Worm (Caenorhabditis elegans) whole organism, L1 larva: Measurements from ENCODE around the gene clec-149.

Experiments used
- C04F5.9 ChIP-seq: sonication (generic microtip); optimal IDR thresholded peaks from 2 replicates; lab custom pipeline; 2016; ENCODE audit warnings: missing genetic modification characterization, missing compliant biosample characterization
- C34B4.2 ChIP-seq: sonication (generic microtip); optimal IDR thresholded peaks from 2 replicates; lab custom pipeline; 2017; ENCODE audit warnings: mild to moderate bottlenecking, missing genetic modification characterization, missing compliant biosample characterization
- Y116A8C.19 ChIP-seq: sonication (generic microtip); optimal IDR thresholded peaks from 2 replicates; lab custom pipeline; 2016; ENCODE audit warnings: missing compliant biosample characterization, missing genetic modification characterization, borderline replicate concordance
- aha-1 ChIP-seq: fragments of 150-350 bp; optimal IDR thresholded peaks from 2 replicates; lab custom pipeline; 2014; ENCODE audit warnings: missing biosample characterization, missing genetic modification characterization
- alr-1 ChIP-seq: fragments of 200-800 bp; sonication (Bioruptor generic); optimal IDR thresholded peaks from 2 replicates; lab custom pipeline; 2018; ENCODE audit warnings: borderline replicate concordance, mild to moderate bottlenecking, missing genetic modification characterization, missing compliant biosample characterization
- aly-2 ChIP-seq: fragments of 150-350 bp; optimal IDR thresholded peaks from 2 replicates; lab custom pipeline; 2014; ENCODE audit warnings: missing biosample characterization, missing genetic modification characterization
- blmp-1 ChIP-seq: fragments of 150-350 bp; optimal IDR thresholded peaks from 2 replicates; lab custom pipeline; 2014; ENCODE audit warnings: missing biosample characterization, missing genetic modification characterization
- ceh-63 ChIP-seq: fragments of 200-800 bp; sonication (Bioruptor generic); optimal IDR thresholded peaks from 2 replicates; lab custom pipeline; 2018; ENCODE audit warnings: mild to moderate bottlenecking, missing genetic modification characterization, missing compliant biosample characterization
- ceh-8 ChIP-seq: fragments of 200-800 bp; sonication (Bioruptor generic); optimal IDR thresholded peaks from 2 replicates; lab custom pipeline; 2018; ENCODE audit warnings: mild to moderate bottlenecking, missing genetic modification characterization, moderate library complexity, missing compliant biosample characterization
- ceh-82 ChIP-seq, 3 experiments: fragments of 150-350 bp in 1 of 3; sonication (generic microtip) in 2 of 3; optimal IDR thresholded peaks; 2 replicates each; lab custom pipeline; 2014 to 2017; ENCODE audit warnings: missing biosample characterization in 3 of 3, missing genetic modification characterization in 3 of 3
- ceh-90 ChIP-seq: sonication (generic microtip); optimal IDR thresholded peaks from 2 replicates; lab custom pipeline; 2016; ENCODE audit warnings: missing genetic modification characterization, missing compliant biosample characterization
- ces-1 ChIP-seq: fragments of 150-350 bp; optimal IDR thresholded peaks from 2 replicates; lab custom pipeline; 2014; ENCODE audit warnings: missing biosample characterization, missing genetic modification reagents, missing genetic modification characterization
- dpl-1 ChIP-seq, 3 experiments: fragments of 150-350 bp in 2 of 3; sonication (generic microtip) in 1 of 3; optimal IDR thresholded peaks; 2 replicates each; lab custom pipeline; 2014 to 2017; ENCODE audit warnings: missing biosample characterization in 3 of 3, missing genetic modification characterization in 3 of 3, missing genetic modification reagents in 3 of 3
- dsc-1 ChIP-seq: sonication (generic microtip); optimal IDR thresholded peaks from 2 replicates; lab custom pipeline; 2016; ENCODE audit warnings: mild to moderate bottlenecking, missing genetic modification characterization, missing compliant biosample characterization
- efl-1 ChIP-seq, 4 experiments: fragments of 150-350 bp; optimal IDR thresholded peaks in 3 of 4; peaks in 1 of 4; 1 replicate in 1 of 4; 2 replicates in 3 of 4; lab custom pipeline; 2014; ENCODE audit warnings: missing biosample characterization in 2 of 4, missing genetic modification characterization in 2 of 4, missing genetic modification reagents in 2 of 4
- egl-27 ChIP-seq, 2 experiments: fragments of 150-350 bp in 1 of 2; sonication (generic microtip); optimal IDR thresholded peaks; 3 replicates each; lab custom pipeline; 2017 to 2018; ENCODE audit warnings: missing biosample characterization in 2 of 2, missing genetic modification characterization in 2 of 2, missing genetic modification reagents in 2 of 2
- fkh-10 ChIP-seq: sonication (generic microtip); optimal IDR thresholded peaks from 2 replicates; lab custom pipeline; 2017; ENCODE audit warnings: missing biosample characterization, missing genetic modification reagents, missing genetic modification characterization
- fkh-8 ChIP-seq: sonication (generic microtip); optimal IDR thresholded peaks from 2 replicates; lab custom pipeline; 2016; ENCODE audit warnings: mild to moderate bottlenecking, missing genetic modification characterization, missing compliant biosample characterization
- grh-1 ChIP-seq: fragments of 200-800 bp; sonication (Bioruptor generic); IDR thresholded peaks from 2 replicates; pipeline ENCODE4 v1.3.6; 2022; ENCODE audit warnings: missing genetic modification reagents, missing genetic modification characterization, missing compliant biosample characterization
- hlh-17 ChIP-seq: fragments of 200-800 bp; sonication (Bioruptor generic); optimal IDR thresholded peaks from 2 replicates; lab custom pipeline; 2018; ENCODE audit warnings: missing genetic modification characterization, mild to moderate bottlenecking, missing compliant biosample characterization, moderate library complexity, borderline replicate concordance
- irx-1 ChIP-seq: sonication (generic microtip); optimal IDR thresholded peaks from 2 replicates; lab custom pipeline; 2016; ENCODE audit warnings: missing genetic modification characterization, missing compliant biosample characterization
- jun-1 ChIP-seq: fragments of 150-350 bp; optimal IDR thresholded peaks from 2 replicates; lab custom pipeline; 2014; ENCODE audit warnings: missing biosample characterization, missing genetic modification reagents, missing genetic modification characterization
- lin-13 ChIP-seq: fragments of 150-350 bp; optimal IDR thresholded peaks from 2 replicates; lab custom pipeline; 2014; ENCODE audit warnings: missing biosample characterization, missing genetic modification reagents, missing genetic modification characterization
- lin-35 ChIP-seq, 2 experiments: fragments of 150-350 bp; optimal IDR thresholded peaks; 2 replicates each; lab custom pipeline; 2014; ENCODE audit warnings: missing biosample characterization in 2 of 2, missing genetic modification characterization in 2 of 2, missing genetic modification reagents in 2 of 2
- lin-39 ChIP-seq: fragments of 150-350 bp; optimal IDR thresholded peaks from 2 replicates; lab custom pipeline; 2014; ENCODE audit warnings: missing biosample characterization, missing genetic modification reagents, missing genetic modification characterization
- lir-3 ChIP-seq: sonication (generic microtip); optimal IDR thresholded peaks from 2 replicates; lab custom pipeline; 2016; ENCODE audit warnings: mild to moderate bottlenecking, missing genetic modification characterization, moderate library complexity, missing compliant biosample characterization; ENCODE audit not compliant: poor library complexity
- mab-9 ChIP-seq: fragments of 200-800 bp; sonication (Bioruptor generic); IDR thresholded peaks from 2 replicates; pipeline ENCODE4 v1.3.6; 2022; ENCODE audit warnings: missing genetic modification reagents, missing genetic modification characterization, missing compliant biosample characterization
- mdl-1 ChIP-seq, 2 experiments: fragments of 150-350 bp; optimal IDR thresholded peaks; 2 replicates each; lab custom pipeline; 2014 to 2017; ENCODE audit warnings: missing biosample characterization in 2 of 2, missing genetic modification characterization in 2 of 2, inconsistent platforms in 1 of 2
- mef-2 ChIP-seq: fragments of 150-350 bp; optimal IDR thresholded peaks from 2 replicates; lab custom pipeline; 2014; ENCODE audit warnings: missing biosample characterization, missing genetic modification characterization
- nhr-11 ChIP-seq: fragments of 150-350 bp; optimal IDR thresholded peaks from 2 replicates; lab custom pipeline; 2014; ENCODE audit warnings: missing biosample characterization, missing genetic modification characterization
- nhr-12 ChIP-seq: sonication (generic microtip); optimal IDR thresholded peaks from 2 replicates; lab custom pipeline; 2017; ENCODE audit warnings: missing biosample characterization, missing genetic modification characterization
- nhr-20 ChIP-seq: sonication (generic microtip); optimal IDR thresholded peaks from 2 replicates; lab custom pipeline; 2016; ENCODE audit warnings: mild to moderate bottlenecking, missing genetic modification characterization, missing compliant biosample characterization
- nhr-47 ChIP-seq: sonication (generic microtip); optimal IDR thresholded peaks from 2 replicates; lab custom pipeline; 2016; ENCODE audit warnings: mild to moderate bottlenecking, missing genetic modification characterization, moderate library complexity, missing compliant biosample characterization
- nhr-71 ChIP-seq: sonication (generic microtip); optimal IDR thresholded peaks from 2 replicates; lab custom pipeline; 2016; ENCODE audit warnings: mild to moderate bottlenecking, missing genetic modification characterization, moderate library complexity, missing compliant biosample characterization
- nhr-76 ChIP-seq: sonication (generic microtip); optimal IDR thresholded peaks from 2 replicates; lab custom pipeline; 2017; ENCODE audit warnings: missing biosample characterization, missing genetic modification characterization
- nhr-77 ChIP-seq: fragments of 150-350 bp; optimal IDR thresholded peaks from 2 replicates; lab custom pipeline; 2014; ENCODE audit warnings: missing biosample characterization, missing genetic modification characterization
- nhr-84 ChIP-seq: sonication (generic microtip); optimal IDR thresholded peaks from 2 replicates; lab custom pipeline; 2017; ENCODE audit warnings: missing biosample characterization, missing genetic modification characterization
- nhr-85 ChIP-seq: sonication (generic microtip); peaks from one replicate; lab custom pipeline; 2016; ENCODE audit warnings: missing genetic modification characterization, inconsistent platforms, missing compliant biosample characterization
- pag-3 ChIP-seq: sonication (generic microtip); optimal IDR thresholded peaks from 2 replicates; lab custom pipeline; 2017; ENCODE audit warnings: missing genetic modification characterization, mild to moderate bottlenecking, missing compliant biosample characterization, antibody characterized with exemption, borderline replicate concordance; ENCODE audit not compliant: insufficient read depth
- pqm-1 ChIP-seq: sonication (generic microtip); optimal IDR thresholded peaks from 3 replicates; lab custom pipeline; 2017; ENCODE audit warnings: missing biosample characterization, missing genetic modification characterization
- skn-1 ChIP-seq: fragments of 150-350 bp; optimal IDR thresholded peaks from 2 replicates; lab custom pipeline; 2014; ENCODE audit warnings: missing biosample characterization, missing genetic modification characterization
- snu-23 ChIP-seq: sonication (generic microtip); optimal IDR thresholded peaks from 2 replicates; lab custom pipeline; 2016; ENCODE audit warnings: missing genetic modification characterization, missing compliant biosample characterization
- swsn-7 ChIP-seq: sonication (generic microtip); optimal IDR thresholded peaks from 2 replicates; lab custom pipeline; 2016; ENCODE audit warnings: missing genetic modification characterization, missing compliant biosample characterization
- tbx-2 ChIP-seq: sonication (generic microtip); optimal IDR thresholded peaks from 2 replicates; lab custom pipeline; 2016; ENCODE audit warnings: missing genetic modification characterization, missing compliant biosample characterization
- tlp-1 ChIP-seq: fragments of 150-350 bp; optimal IDR thresholded peaks from 2 replicates; lab custom pipeline; 2014; ENCODE audit warnings: missing biosample characterization, missing genetic modification characterization
- unc-86 ChIP-seq: sonication (generic microtip); optimal IDR thresholded peaks from 2 replicates; lab custom pipeline; 2016; ENCODE audit warnings: missing genetic modification characterization, missing compliant biosample characterization
- zag-1 ChIP-seq: fragments of 150-350 bp; optimal IDR thresholded peaks from 2 replicates; lab custom pipeline; 2014; ENCODE audit warnings: missing biosample characterization, missing genetic modification characterization
- zip-4 ChIP-seq: fragments of 200-800 bp; sonication (Bioruptor generic); optimal IDR thresholded peaks from 2 replicates; lab custom pipeline; 2018; ENCODE audit warnings: mild to moderate bottlenecking, missing genetic modification characterization, moderate library complexity, missing compliant biosample characterization
- ztf-11 ChIP-seq, 2 experiments: sonication (generic microtip); optimal IDR thresholded peaks; 2 replicates each; lab custom pipeline; 2016 to 2017; ENCODE audit warnings: missing genetic modification characterization in 2 of 2, missing biosample characterization in 1 of 2, missing compliant biosample characterization in 1 of 2
- ztf-4 ChIP-seq: fragments of 150-350 bp; optimal IDR thresholded peaks from 2 replicates; lab custom pipeline; 2014; ENCODE audit warnings: missing biosample characterization, missing genetic modification characterization

Gene clec-149

DNA sequence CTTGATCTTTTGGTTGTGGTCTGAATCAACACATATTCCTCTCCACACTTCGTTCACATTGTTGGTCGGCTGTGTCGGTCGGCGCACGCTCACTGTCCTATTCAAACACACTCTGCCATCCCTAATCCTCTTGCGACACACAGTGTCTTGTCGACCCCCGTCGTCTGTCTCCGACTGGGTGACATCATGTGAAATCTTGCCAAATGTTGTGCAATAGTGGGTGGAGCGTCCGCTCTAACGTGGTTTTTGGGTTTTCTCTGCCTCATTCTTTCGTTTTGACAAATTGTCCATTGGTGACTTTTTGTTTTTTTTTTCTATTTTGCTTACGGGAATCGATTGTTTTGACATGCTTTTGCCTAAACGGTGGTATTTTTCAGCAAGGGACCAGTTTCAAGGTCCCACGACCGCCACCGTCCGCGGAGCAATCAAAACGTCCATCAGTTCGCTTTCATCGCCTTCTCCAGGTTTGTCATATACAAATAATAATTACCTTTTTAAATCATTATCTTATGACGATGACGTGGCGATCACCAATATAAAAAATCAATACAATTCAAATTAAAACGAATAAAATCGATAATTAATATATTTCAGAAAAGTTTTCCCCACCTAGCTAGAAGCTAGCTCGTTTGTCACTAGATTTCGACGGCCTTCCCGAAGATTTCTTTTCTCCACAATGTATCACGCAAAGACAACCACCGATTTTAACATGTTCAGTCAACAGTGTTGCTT lies 10.9 kb downstream of the clec-149 start:
- TF ChIP-seq nhr-11 (peak; percentile 84), fkh-10 (GFP tag; lab: Kevin White, UChicago) (peak; percentile 81), ceh-8 (GFP tag; lab: Kevin White, UChicago) (peak; percentile 32), ztf-11 (tag; optimal IDR thresholded peaks at IDR 0.05; lab: Kevin White, UChicago) (peak in 1 of 2 experiments; percentile 11), C34B4.2 (tag; lab: Kevin White, UChicago) (no peak), lir-3 (tag; lab: Kevin White, UChicago) (peak; percentile 12), ceh-82 (tag; optimal IDR thresholded peaks at IDR 0.05; lab: Kevin White, UChicago) (peak; percentile 75 to 97 (median 85)), swsn-7 (tag; lab: Kevin White, UChicago) (peak; percentile 93), irx-1 (peak; percentile 78), egl-27 (tag; optimal IDR thresholded peaks at IDR 0.05; lab: Kevin White, UChicago) (peak; percentile 74 to 78), ztf-4 (tag; lab: Kevin White, UChicago) (peak; percentile 37), lin-39 (tag; lab: Kevin White, UChicago) (no peak), Y116A8C.19 (tag; lab: Kevin White, UChicago) (no peak), tlp-1 (tag; lab: Kevin White, UChicago) (no peak), alr-1 (tag; lab: Kevin White, UChicago) (no peak), ces-1 (GFP tag; lab: Kevin White, UChicago) (no peak), skn-1 (tag; lab: Kevin White, UChicago) (peak; percentile 96), blmp-1 (tag; lab: Kevin White, UChicago) (peak; percentile 51), mef-2 (tag; lab: Kevin White, UChicago) (no peak), snu-23 (peak; percentile 95), nhr-76 (tag; lab: Kevin White, UChicago) (no peak), pag-3 (tag; lab: Kevin White, UChicago) (no peak), unc-86 (tag; lab: Kevin White, UChicago) (peak; percentile 80), lin-35 (GFP tag; optimal IDR thresholded peaks at IDR 0.05; lab: Kevin White, UChicago) (peak; percentile 79 to 89), efl-1 (optimal IDR thresholded peaks at IDR 0.05; lab: Kevin White, UChicago) (peak; percentile 79 to 90), efl-1 (GFP tag; optimal IDR thresholded peaks at IDR 0.05 in 1 of 2; lab: Kevin White, UChicago) (peak; percentile 69 to 96), tbx-2 (tag; lab: Kevin White, UChicago) (peak; percentile 86), jun-1 (peak; percentile 95), hlh-17 (GFP tag; lab: Kevin White, UChicago) (no peak), fkh-8 (peak; percentile 94), dpl-1 (GFP tag; optimal IDR thresholded peaks at IDR 0.05; lab: Kevin White, UChicago) (peak; percentile 67 to 68 (median 67)), aha-1 (no peak), ceh-63 (GFP tag; lab: Kevin White, UChicago) (no peak), nhr-71 (tag; lab: Kevin White, UChicago) (peak; percentile 97), C04F5.9 (tag; lab: Kevin White, UChicago) (no peak), lin-13 (GFP tag; lab: Kevin White, UChicago) (peak; percentile 91), ceh-90 (tag; lab: Kevin White, UChicago) (peak; percentile 43), nhr-84 (tag; lab: Kevin White, UChicago) (no peak), dsc-1 (peak; percentile 65), mab-9 (GFP tag; lab: Robert Waterston, UW) (peak; percentile 63; the same call in 1 of the 2 replicates), nhr-85 (peak; percentile 97), nhr-77 (tag; lab: Kevin White, UChicago) (peak; percentile 95), grh-1 (GFP tag; lab: Robert Waterston, UW) (no peak), nhr-47 (tag; lab: Kevin White, UChicago) (peak; percentile 91), mdl-1 (tag; optimal IDR thresholded peaks at IDR 0.05; lab: Kevin White, UChicago) (peak in 1 of 2 experiments; percentile 97), zip-4 (peak; percentile 92), nhr-12 (tag; lab: Kevin White, UChicago) (no peak), pqm-1 (tag; lab: Kevin White, UChicago) (peak; percentile 84), aly-2 (tag; lab: Kevin White, UChicago) (peak; percentile 55), zag-1 (tag; lab: Kevin White, UChicago) (no peak), nhr-20 (tag; lab: Kevin White, UChicago) (peak; percentile 91)
